Fruit fly (Drosophila melanogaster) S2 (cell line): ENCODE data around the gene sty.

ENCODE experiments used
- CG8478 ChIP-seq: fragments of >200 bp; optimal IDR thresholded peaks from 2 replicates; lab custom pipeline; 2018
- CTCF ChIP-seq, 2 experiments: fragments of >200 bp; optimal IDR thresholded peaks; 2 replicates each; lab custom pipeline; 2018

DNA sequence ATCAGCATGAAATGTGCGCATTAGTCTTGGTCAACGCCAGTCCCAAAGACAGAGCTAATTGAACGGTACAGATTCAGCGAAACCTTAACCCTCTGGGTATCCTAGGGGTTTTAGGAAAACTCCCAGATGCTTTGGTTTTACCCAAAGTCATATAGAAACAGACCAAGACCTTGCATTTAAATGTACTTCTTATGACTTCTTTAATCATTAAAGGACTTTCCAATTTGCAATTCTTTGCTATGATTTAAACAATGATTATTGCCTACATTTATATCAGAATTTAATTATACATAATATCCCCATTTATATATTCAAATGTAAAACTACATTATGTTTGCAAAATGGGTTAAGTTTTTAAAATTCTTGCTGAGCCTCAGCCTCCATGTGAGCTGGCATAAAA lies 1.7 kb downstream of the sty start:
- TF ChIP-seq CTCF (optimal IDR thresholded peaks at IDR 0.05; lab: Kevin White, UChicago), result no peak
- TF ChIP-seq CG8478, result no peak
